Worm (Caenorhabditis elegans) whole organism, L1 larva: ENCODE results near the gene vgln-1.

Source experiments
- egl-27 ChIP-seq, 2 experiments: fragments of 150-350 bp in 1 of 2; sonication (generic microtip); optimal IDR thresholded peaks; 3 replicates each; lab custom pipeline; 2017 to 2018; ENCODE audit warnings: missing biosample characterization in 2 of 2, missing genetic modification characterization in 2 of 2, missing genetic modification reagents in 2 of 2
- elt-3 ChIP-seq, 6 experiments: fragments of 150-350 bp in 1 of 6; sonication (generic microtip); optimal IDR thresholded peaks; 2 replicates each; lab custom pipeline; 2017 to 2018; ENCODE audit warnings: missing biosample characterization in 6 of 6, missing genetic modification characterization in 6 of 6, inconsistent platforms in 1 of 6
- lin-15B ChIP-seq: fragments of 150-350 bp; sonication (generic microtip); optimal IDR thresholded peaks from 3 replicates; lab custom pipeline; 2014; ENCODE audit warnings: missing biosample characterization, missing genetic modification characterization
- snu-23 ChIP-seq: sonication (generic microtip); optimal IDR thresholded peaks from 2 replicates; lab custom pipeline; 2016; ENCODE audit warnings: missing genetic modification characterization, missing compliant biosample characterization

DNA sequence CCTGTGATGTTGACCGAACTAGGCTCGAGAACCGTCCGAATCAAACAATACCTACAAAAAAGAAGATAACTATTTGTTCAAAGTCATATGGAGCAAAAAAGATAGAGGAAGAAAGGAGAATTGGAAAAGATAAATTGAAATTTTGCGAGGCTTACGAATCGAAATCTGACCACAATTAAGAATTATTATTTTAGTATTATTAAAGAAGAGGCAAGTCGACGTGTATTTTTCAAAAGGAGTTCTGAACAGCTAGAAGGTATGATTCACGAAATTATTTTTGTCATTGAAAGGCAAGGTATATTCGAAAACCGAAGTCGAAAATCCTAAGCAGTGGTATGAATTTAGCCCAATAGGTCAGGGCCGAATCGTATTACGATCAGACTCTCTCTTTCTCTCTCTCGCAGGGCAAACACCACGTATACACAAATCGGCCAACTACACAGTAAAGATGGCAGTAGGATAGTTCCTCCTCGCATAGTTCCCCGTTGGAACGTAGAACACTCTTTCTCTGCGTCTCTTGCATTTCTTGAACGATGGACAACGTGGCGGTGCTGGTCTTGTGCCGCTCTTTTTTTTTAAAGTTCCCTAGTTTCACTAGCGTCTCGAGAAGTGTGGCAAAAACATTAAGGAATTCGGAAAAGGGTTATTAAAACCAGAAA, at the start of gene vgln-1:
- TF ChIP-seq elt-3 (tag; optimal IDR thresholded peaks at IDR 0.05; lab: Kevin White, UChicago): no peak
- no peak for TF ChIP-seq snu-23 (GFP tag; lab: Kevin White, UChicago)
- no peak for TF ChIP-seq lin-15B (tag; lab: Kevin White, UChicago)
- no peak for TF ChIP-seq egl-27 (tag; optimal IDR thresholded peaks at IDR 0.05; lab: Kevin White, UChicago)
